Fruit fly (Drosophila melanogaster): ENCODE results near the gene GatA.

GatA gene

dm6 chr3R:18998370-18998769 is 30.3 kb downstream of the GatA start (continued):
- TF ChIP-seq CG4360 (GFP tag; IDR thresholded peaks at IDR 0.05): no peak
- no peak for TF ChIP-seq h (optimal IDR thresholded peaks at IDR 0.05)
- TF ChIP-seq Antp (GFP tag; optimal IDR thresholded peaks at IDR 0.05): no peak
- peak; percentile 7; the same call in 1 of the 2 replicates for TF ChIP-seq vvl (GFP tag; IDR thresholded peaks at IDR 0.05)
- TF ChIP-seq MESR4 (GFP tag; optimal IDR thresholded peaks at IDR 0.05): no peak
- TF ChIP-seq chm (GFP tag; IDR thresholded peaks at IDR 0.05): no peak
- TF ChIP-seq CG10366 (GFP tag; IDR thresholded peaks at IDR 0.05): no peak
- TF ChIP-seq pho (GFP tag; optimal IDR thresholded peaks at IDR 0.05): no peak
- no peak for TF ChIP-seq scrt (GFP tag; optimal IDR thresholded peaks at IDR 0.05)
- TF ChIP-seq dm (GFP tag; optimal IDR thresholded peaks at IDR 0.05): no peak
- 0 out of 2 replicates have a peak, but pooled peaks have one; percentile 10 for TF ChIP-seq wdn (GFP tag; IDR thresholded peaks at IDR 0.05)
- TF ChIP-seq mld (GFP tag; IDR thresholded peaks at IDR 0.05; ENCODE audit: partially characterized antibody): no peak
- TF ChIP-seq CG10209 (GFP tag; optimal IDR thresholded peaks at IDR 0.05): no peak
- no peak for TF ChIP-seq CG1792 (GFP tag; optimal IDR thresholded peaks at IDR 0.05)
- no peak for TF ChIP-seq jumu (GFP tag; optimal IDR thresholded peaks at IDR 0.05)
- TF ChIP-seq CG7786 (GFP tag; optimal IDR thresholded peaks at IDR 0.05): no peak
- TF ChIP-seq run (tag; optimal IDR thresholded peaks at IDR 0.05): no peak
- no peak for TF ChIP-seq Jarid2 (GFP tag; optimal IDR thresholded peaks at IDR 0.05)
- TF ChIP-seq CG3281 (GFP tag; optimal IDR thresholded peaks at IDR 0.05): no peak
- TF ChIP-seq CG2120 (GFP tag; optimal IDR thresholded peaks at IDR 0.05): no peak
- no peak for TF ChIP-seq Eip74EF (GFP tag; optimal IDR thresholded peaks at IDR 0.05)
- TF ChIP-seq D19B (GFP tag; optimal IDR thresholded peaks at IDR 0.05): no peak
- TF ChIP-seq jing (GFP tag; optimal IDR thresholded peaks at IDR 0.05): no peak
- peak; percentile 1 for TF ChIP-seq CG8944 (GFP tag; optimal IDR thresholded peaks at IDR 0.05)
- TF ChIP-seq CG12236 (GFP tag; optimal IDR thresholded peaks at IDR 0.05): no peak
- no peak for TF ChIP-seq Hand (GFP tag; optimal IDR thresholded peaks at IDR 0.05)
- no peak for TF ChIP-seq HHEX (GFP tag; optimal IDR thresholded peaks at IDR 0.05)
- no peak for TF ChIP-seq Rx (GFP tag; IDR thresholded peaks at IDR 0.05)
- TF ChIP-seq CG10462 (GFP tag; optimal IDR thresholded peaks at IDR 0.05): no peak
- no peak for TF ChIP-seq pfk (GFP tag; optimal IDR thresholded peaks at IDR 0.05)
- no peak for TF ChIP-seq Bdp1 (GFP tag; optimal IDR thresholded peaks at IDR 0.05)
- no peak for TF ChIP-seq CG10979 (tag; optimal IDR thresholded peaks at IDR 0.05)
- TF ChIP-seq ERR (GFP tag; optimal IDR thresholded peaks at IDR 0.05): no peak
- no peak for TF ChIP-seq Rfx (GFP tag; IDR thresholded peaks at IDR 0.05)
- no peak for TF ChIP-seq CG11398 (GFP tag; optimal IDR thresholded peaks at IDR 0.05)
- TF ChIP-seq CG17829 (tag; optimal IDR thresholded peaks at IDR 0.05): no peak
- TF ChIP-seq nom (GFP tag; optimal IDR thresholded peaks at IDR 0.05): no peak
- TF ChIP-seq sens-2 (GFP tag; IDR thresholded peaks at IDR 0.05): no peak
- no peak for TF ChIP-seq Dbx (GFP tag; IDR thresholded peaks at IDR 0.05)
- TF ChIP-seq pita (GFP tag; optimal IDR thresholded peaks at IDR 0.05): no peak
- no peak for TF ChIP-seq CG12155 (GFP tag; optimal IDR thresholded peaks at IDR 0.05)
- TF ChIP-seq ro (GFP tag; IDR thresholded peaks at IDR 0.05): no peak
- no peak for TF ChIP-seq CTCF (GFP tag; optimal IDR thresholded peaks at IDR 0.05)
- TF ChIP-seq CG6175 (GFP tag; IDR thresholded peaks at IDR 0.05): no peak
- TF ChIP-seq gt (GFP tag; IDR thresholded peaks at IDR 0.05): no peak
- TF ChIP-seq aop (GFP tag; IDR thresholded peaks at IDR 0.05): no peak
- TF ChIP-seq Spps (tag; optimal IDR thresholded peaks at IDR 0.05): no peak
- no peak for TF ChIP-seq ase (GFP tag; IDR thresholded peaks at IDR 0.05)
- TF ChIP-seq Scr (GFP tag; IDR thresholded peaks at IDR 0.05; ENCODE audit: partially characterized antibody): no peak
- no peak for TF ChIP-seq Six4 (GFP tag; optimal IDR thresholded peaks at IDR 0.05)
- no peak for TF ChIP-seq Atf3 (GFP tag; optimal IDR thresholded peaks at IDR 0.05)
- no peak for TF ChIP-seq dpn (GFP tag; optimal IDR thresholded peaks at IDR 0.05)
- TF ChIP-seq CG1602 (GFP tag; optimal IDR thresholded peaks at IDR 0.05): no peak
- no peak for TF ChIP-seq Elba2 (GFP tag; optimal IDR thresholded peaks at IDR 0.05)
